Worm (Caenorhabditis elegans) whole organism, late embryonic: ENCODE measurements around the gene noa-1.
A peak's percentile ranks its signal among the peaks of the same experiment; 100 is the strongest.

Source experiments
- C38D4.7 ChIP-seq: fragments of 200-800 bp; sonication (Bioruptor generic); optimal IDR thresholded peaks from 2 replicates; lab custom pipeline; 2018; ENCODE audit warnings: mild to moderate bottlenecking, missing genetic modification characterization, moderate library complexity, missing compliant biosample characterization
- F13H6.1 ChIP-seq: sonication (generic microtip); optimal IDR thresholded peaks from 2 replicates; lab custom pipeline; 2016; ENCODE audit warnings: missing genetic modification characterization, missing compliant biosample characterization
- K09A11.1 ChIP-seq: sonication (generic microtip); optimal IDR thresholded peaks from 2 replicates; lab custom pipeline; 2017; ENCODE audit warnings: antibody characterized with exemption, mild to moderate bottlenecking, missing genetic modification characterization, missing compliant biosample characterization; ENCODE audit not compliant: insufficient read depth
- T23F11.4 ChIP-seq: fragments of 200-800 bp; sonication (Bioruptor generic); optimal IDR thresholded peaks from 2 replicates; lab custom pipeline; 2018; ENCODE audit warnings: mild to moderate bottlenecking, missing genetic modification characterization, missing compliant biosample characterization
- Y22D7AL.16 ChIP-seq: sonication (generic microtip); optimal IDR thresholded peaks from 2 replicates; lab custom pipeline; 2016; ENCODE audit warnings: missing genetic modification characterization, missing compliant biosample characterization
- ahr-1 ChIP-seq: sonication (generic microtip); optimal IDR thresholded peaks from 2 replicates; lab custom pipeline; 2016; ENCODE audit warnings: missing genetic modification characterization, missing compliant biosample characterization
- ceh-14 ChIP-seq: sonication (generic microtip); optimal IDR thresholded peaks from 2 replicates; lab custom pipeline; 2016; ENCODE audit warnings: missing genotype, missing genetic modification characterization, missing compliant biosample characterization
- ceh-18 ChIP-seq: sonication (generic microtip); optimal IDR thresholded peaks from 2 replicates; lab custom pipeline; 2016; ENCODE audit warnings: missing genetic modification characterization, missing compliant biosample characterization
- ceh-19 ChIP-seq: fragments of 200-800 bp; sonication (Bioruptor generic); optimal IDR thresholded peaks from 2 replicates; lab custom pipeline; 2018; ENCODE audit warnings: mild to moderate bottlenecking, missing genetic modification characterization, missing compliant biosample characterization
- ceh-2 ChIP-seq: sonication (generic microtip); optimal IDR thresholded peaks from 2 replicates; lab custom pipeline; 2016; ENCODE audit warnings: missing genotype, missing genetic modification characterization, missing compliant biosample characterization
- ceh-24 ChIP-seq: sonication (generic microtip); optimal IDR thresholded peaks from 2 replicates; lab custom pipeline; 2016; ENCODE audit warnings: mild to moderate bottlenecking, missing genetic modification characterization, missing compliant biosample characterization
- ceh-31 ChIP-seq: sonication (generic microtip); optimal IDR thresholded peaks from 2 replicates; lab custom pipeline; 2016; ENCODE audit warnings: missing genetic modification characterization, missing compliant biosample characterization
- ceh-34 ChIP-seq: sonication (generic microtip); optimal IDR thresholded peaks from 2 replicates; lab custom pipeline; 2016; ENCODE audit warnings: mild to moderate bottlenecking, missing genetic modification characterization, missing compliant biosample characterization
- ceh-45 ChIP-seq: fragments of 200-800 bp; sonication (Bioruptor generic); IDR thresholded peaks from 2 replicates; pipeline ENCODE4 v1.3.6; 2022; ENCODE audit warnings: missing genetic modification reagents, missing genetic modification characterization, missing compliant biosample characterization
- ceh-6 ChIP-seq: fragments of 200-800 bp; sonication (Bioruptor generic); optimal IDR thresholded peaks from 2 replicates; lab custom pipeline; 2018; ENCODE audit warnings: mild to moderate bottlenecking, missing genetic modification characterization, missing compliant biosample characterization
- elt-2 ChIP-seq: sonication (generic microtip); optimal IDR thresholded peaks from 2 replicates; lab custom pipeline; 2016; ENCODE audit warnings: missing genetic modification reagents, missing genetic modification characterization, missing compliant biosample characterization
- elt-4 ChIP-seq: sonication (generic microtip); optimal IDR thresholded peaks from 2 replicates; lab custom pipeline; 2016; ENCODE audit warnings: missing genetic modification characterization, missing compliant biosample characterization
- ets-4 ChIP-seq: sonication (generic microtip); optimal IDR thresholded peaks from 2 replicates; lab custom pipeline; 2016; ENCODE audit warnings: missing genetic modification characterization, missing compliant biosample characterization
- fkh-10 ChIP-seq: fragments of 150-350 bp; optimal IDR thresholded peaks from 2 replicates; lab custom pipeline; 2014; ENCODE audit warnings: missing biosample characterization, missing genetic modification reagents, missing genetic modification characterization
- fkh-6 ChIP-seq: sonication (generic microtip); optimal IDR thresholded peaks from 2 replicates; lab custom pipeline; 2016; ENCODE audit warnings: missing genetic modification characterization, missing compliant biosample characterization
- hlh-15 ChIP-seq: sonication (generic microtip); optimal IDR thresholded peaks from 2 replicates; lab custom pipeline; 2016; ENCODE audit warnings: missing genetic modification characterization, missing compliant biosample characterization
- hlh-30 ChIP-seq: sonication (generic microtip); optimal IDR thresholded peaks from 2 replicates; lab custom pipeline; 2017; ENCODE audit warnings: antibody characterized with exemption, missing genetic modification characterization, missing compliant biosample characterization; ENCODE audit not compliant: insufficient read depth
- hlh-8 ChIP-seq: sonication (generic microtip); optimal IDR thresholded peaks from 2 replicates; lab custom pipeline; 2016; ENCODE audit warnings: missing genotype, missing genetic modification characterization, missing compliant biosample characterization
- lim-6 ChIP-seq: sonication (generic microtip); optimal IDR thresholded peaks from 2 replicates; lab custom pipeline; 2016; ENCODE audit warnings: missing genetic modification characterization, missing compliant biosample characterization
- madf-2 ChIP-seq: sonication (generic microtip); optimal IDR thresholded peaks from 2 replicates; lab custom pipeline; 2017; ENCODE audit warnings: missing genetic modification characterization, missing compliant biosample characterization
- mec-3 ChIP-seq: sonication (generic microtip); optimal IDR thresholded peaks from 2 replicates; lab custom pipeline; 2016; ENCODE audit warnings: borderline replicate concordance, missing genetic modification characterization, missing compliant biosample characterization
- nfya-1 ChIP-seq: sonication (generic microtip); optimal IDR thresholded peaks from 2 replicates; lab custom pipeline; 2017; ENCODE audit warnings: missing genetic modification characterization, mild to moderate bottlenecking, missing compliant biosample characterization, antibody characterized with exemption, moderate library complexity
- npax-4 ChIP-seq: sonication (generic microtip); optimal IDR thresholded peaks from 2 replicates; lab custom pipeline; 2016; ENCODE audit warnings: missing genetic modification characterization, missing compliant biosample characterization
- pax-1 ChIP-seq: fragments of 150-350 bp; optimal IDR thresholded peaks from 2 replicates; lab custom pipeline; 2014; ENCODE audit warnings: missing biosample characterization, missing genetic modification characterization
- pha-2 ChIP-seq: sonication (generic microtip); optimal IDR thresholded peaks from 2 replicates; lab custom pipeline; 2017; ENCODE audit warnings: mild to moderate bottlenecking, missing genetic modification characterization, missing compliant biosample characterization
- sdc-2 ChIP-seq: sonication (generic microtip); optimal IDR thresholded peaks from 2 replicates; lab custom pipeline; 2016; ENCODE audit warnings: missing genotype, missing genetic modification characterization, missing compliant biosample characterization
- sox-2 ChIP-seq: fragments of 200-800 bp; sonication (Bioruptor generic); IDR thresholded peaks from 2 replicates; pipeline ENCODE4 v1.3.6; 2022; ENCODE audit warnings: missing genetic modification reagents, missing genetic modification characterization, missing compliant biosample characterization
- syd-9 ChIP-seq: sonication (generic microtip); optimal IDR thresholded peaks from 2 replicates; lab custom pipeline; 2016; ENCODE audit warnings: mild to moderate bottlenecking, missing genetic modification characterization, moderate library complexity, missing compliant biosample characterization
- tbx-2 ChIP-seq: sonication (generic microtip); optimal IDR thresholded peaks from 2 replicates; lab custom pipeline; 2016; ENCODE audit warnings: missing genetic modification characterization, missing compliant biosample characterization
- ttx-3 ChIP-seq: sonication (generic microtip); optimal IDR thresholded peaks from 2 replicates; lab custom pipeline; 2016; ENCODE audit warnings: missing genetic modification reagents, missing genetic modification characterization, missing compliant biosample characterization
- unc-3 ChIP-seq, 2 experiments: fragments of 200-800 bp in 1 of 2; sonication (Bioruptor generic) in 1 of 2; sonication (generic microtip) in 1 of 2; conservative IDR thresholded peaks in 1 of 2; optimal IDR thresholded peaks in 1 of 2; 2 replicates each; pipeline versions ENCODE4 v1.3.6 to Lab custom; 2016 to 2022; ENCODE audit warnings: missing compliant biosample characterization in 2 of 2, missing genetic modification characterization in 2 of 2, missing genetic modification reagents in 1 of 2
- unc-42 ChIP-seq: sonication (generic microtip); optimal IDR thresholded peaks from 2 replicates; lab custom pipeline; 2016; ENCODE audit warnings: missing genotype, missing genetic modification characterization, missing compliant biosample characterization
- unc-55 ChIP-seq: sonication (generic microtip); optimal IDR thresholded peaks from 2 replicates; lab custom pipeline; 2017; ENCODE audit warnings: missing biosample characterization, missing genetic modification reagents, missing genetic modification characterization
- unc-86 ChIP-seq: sonication (generic microtip); optimal IDR thresholded peaks from 2 replicates; lab custom pipeline; 2016; ENCODE audit warnings: missing genetic modification characterization, missing compliant biosample characterization
- ztf-16 ChIP-seq: sonication (generic microtip); optimal IDR thresholded peaks from 2 replicates; lab custom pipeline; 2017; ENCODE audit warnings: missing genetic modification characterization, missing compliant biosample characterization

The noa-1 gene

ce11 chrII:13505977-13506568, 34.8 kb downstream of the noa-1 start:
- TF ChIP-seq K09A11.1 (tag; lab: Kevin White, UChicago) = no peak
- peak; percentile 59 for TF ChIP-seq nfya-1 (tag; lab: Kevin White, UChicago)

DNA sequence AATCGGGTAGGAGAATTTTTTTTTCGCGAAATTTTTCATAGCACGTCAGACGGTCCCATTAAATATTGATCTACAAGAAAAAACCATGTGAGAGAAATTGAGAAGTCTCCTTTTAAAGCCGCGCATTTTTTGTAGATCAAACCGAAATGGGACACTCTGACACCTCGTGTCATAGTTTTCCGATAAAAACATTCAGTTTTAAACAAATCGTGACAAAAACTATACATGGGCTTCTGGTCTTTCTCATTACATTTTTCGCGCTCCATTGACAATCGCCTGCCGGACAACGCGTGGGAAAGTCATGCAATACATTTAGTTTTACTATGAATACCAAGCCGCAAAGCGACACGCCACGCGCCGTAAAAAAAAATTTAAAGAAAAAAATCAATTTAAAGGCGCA, 35.5 kb downstream of the noa-1 start:
- TF ChIP-seq syd-9 (tag; lab: Kevin White, UChicago) (no peak), elt-4 (tag; lab: Kevin White, UChicago) (no peak), ceh-31 (tag; lab: Kevin White, UChicago) (no peak), ahr-1 (tag; lab: Kevin White, UChicago) (no peak), hlh-8 (tag; lab: Kevin White, UChicago) (no peak), ztf-16 (tag; lab: Kevin White, UChicago) (no peak)

DNA sequence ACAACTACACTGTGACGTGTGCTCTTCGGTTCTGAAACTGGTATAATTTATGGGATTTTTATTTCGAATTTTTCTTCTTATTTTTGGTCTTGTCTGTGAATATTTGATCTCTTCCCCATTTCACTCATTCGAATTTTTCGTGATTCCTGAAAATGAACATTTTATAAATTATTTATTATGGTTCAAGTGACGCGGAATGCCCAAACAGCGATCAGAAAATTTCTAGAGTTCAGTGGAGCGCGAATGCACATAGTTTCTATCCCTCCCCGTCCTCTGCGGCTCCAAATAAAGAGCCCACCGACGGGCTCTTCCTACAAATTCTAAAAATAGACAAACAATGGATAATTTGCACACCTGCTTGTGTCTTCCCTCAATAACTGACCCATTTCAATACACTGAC, 37.2 kb downstream of the noa-1 start, which contains the start of gene F54F11.1:
F54F11.1 (plus strand) TSS at position 301 of the 400 bp plus-strand sequence.
- TF ChIP-seq ceh-34 (no peak), ceh-14 (tag; lab: Kevin White, UChicago) (no peak), K09A11.1 (tag; lab: Kevin White, UChicago) (no peak), madf-2 (no peak)

ce11 chrII:13501575-13501974, 39.3 kb downstream of the noa-1 start, which contains the start of gene F45H10.5:
Gene F45H10.5, plus strand, starts transcription at chrII:13501875.
- TF ChIP-seq lim-6 (tag; lab: Kevin White, UChicago) (no peak), elt-2 (tag; lab: Kevin White, UChicago) (no peak), ets-4 (no peak), fkh-6 (tag; lab: Kevin White, UChicago) (no peak), fkh-10 (GFP tag; lab: Kevin White, UChicago) (no peak), sox-2 (GFP tag; lab: Robert Waterston, UW) (no peak), hlh-15 (no peak), elt-4 (tag; lab: Kevin White, UChicago) (no peak), C38D4.7 (GFP tag; lab: Kevin White, UChicago) (no peak), ceh-2 (no peak), nfya-1 (tag; lab: Kevin White, UChicago) (no peak), sdc-2 (tag; lab: Kevin White, UChicago) (no peak), ceh-45 (GFP tag; lab: Robert Waterston, UW) (no peak), mec-3 (tag; lab: Kevin White, UChicago) (no peak)

DNA sequence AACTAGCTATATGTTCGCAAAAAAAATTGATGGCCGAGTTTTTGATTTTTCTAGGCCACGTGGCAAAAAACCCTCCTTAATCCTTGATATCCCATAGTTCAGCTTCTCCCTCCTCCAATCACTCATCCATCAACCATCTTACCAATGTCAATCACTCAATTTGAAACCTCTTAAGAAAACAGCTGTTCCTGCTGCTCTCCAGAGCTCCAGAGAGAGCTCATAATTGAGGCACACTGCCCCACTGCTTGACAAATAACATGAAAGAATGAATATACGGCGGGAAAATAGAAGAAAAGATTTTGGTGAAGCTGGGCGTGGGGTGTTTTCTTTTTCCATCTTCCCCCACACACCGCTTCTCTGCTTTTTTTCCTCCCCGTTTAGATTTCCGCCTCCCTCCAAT, 40.3 kb downstream of the noa-1 start:
- TF ChIP-seq fkh-10 (GFP tag; lab: Kevin White, UChicago) = no peak
- TF ChIP-seq Y22D7AL.16 (tag; lab: Kevin White, UChicago) = no peak
- no peak for TF ChIP-seq sox-2 (GFP tag; lab: Robert Waterston, UW)
- TF ChIP-seq pha-2 (tag; lab: Kevin White, UChicago) = no peak
- TF ChIP-seq hlh-30 = no peak
- TF ChIP-seq sdc-2 (tag; lab: Kevin White, UChicago) = no peak
- no peak for TF ChIP-seq pax-1 (tag; lab: Kevin White, UChicago)
- TF ChIP-seq npax-4 = no peak
- TF ChIP-seq nfya-1 (tag; lab: Kevin White, UChicago) = peak; percentile 10
- no peak for TF ChIP-seq F13H6.1 (tag; lab: Kevin White, UChicago)
- TF ChIP-seq mec-3 (tag; lab: Kevin White, UChicago) = no peak
- no peak for TF ChIP-seq tbx-2
- TF ChIP-seq ceh-34 = no peak
- no peak for TF ChIP-seq T23F11.4 (GFP tag; lab: Kevin White, UChicago)
- TF ChIP-seq ceh-19 (GFP tag; lab: Kevin White, UChicago) = no peak
- TF ChIP-seq unc-55 (GFP tag; lab: Kevin White, UChicago) = peak; percentile 98
- TF ChIP-seq unc-42 (tag; lab: Kevin White, UChicago) = no peak
- TF ChIP-seq ceh-24 (tag; lab: Kevin White, UChicago) = no peak
- TF ChIP-seq ztf-16 (tag; lab: Kevin White, UChicago) = no peak
- TF ChIP-seq unc-86 (tag; lab: Kevin White, UChicago) = no peak
- TF ChIP-seq ceh-45 (GFP tag; lab: Robert Waterston, UW) = no peak
- no peak for TF ChIP-seq ttx-3 (tag; lab: Kevin White, UChicago)
- peak; percentile 56 for TF ChIP-seq ceh-18 (tag; lab: Kevin White, UChicago)
- TF ChIP-seq ceh-6 (GFP tag; lab: Kevin White, UChicago) = no peak
- no peak for TF ChIP-seq unc-3 (GFP tag; conservative IDR thresholded peaks at IDR 0.05; lab: Robert Waterston, UW)
- no peak for TF ChIP-seq unc-3 (tag; optimal IDR thresholded peaks at IDR 0.05; lab: Kevin White, UChicago)
